Worm (Caenorhabditis elegans) whole organism, L1 larva: ENCODE measurements around the gene R01E6.2.

Experiments used
- C16A3.4 ChIP-seq: fragments of 150-350 bp; optimal IDR thresholded peaks from 2 replicates; lab custom pipeline; 2014; ENCODE audit warnings: missing biosample characterization, missing genetic modification characterization
- alr-1 ChIP-seq: fragments of 200-800 bp; sonication (Bioruptor generic); optimal IDR thresholded peaks from 2 replicates; lab custom pipeline; 2018; ENCODE audit warnings: borderline replicate concordance, mild to moderate bottlenecking, missing genetic modification characterization, missing compliant biosample characterization
- aly-2 ChIP-seq: fragments of 150-350 bp; optimal IDR thresholded peaks from 2 replicates; lab custom pipeline; 2014; ENCODE audit warnings: missing biosample characterization, missing genetic modification characterization
- ama-1 ChIP-seq: fragments of 150-350 bp; optimal IDR thresholded peaks from 2 replicates; lab custom pipeline; 2014
- blmp-1 ChIP-seq: fragments of 150-350 bp; optimal IDR thresholded peaks from 2 replicates; lab custom pipeline; 2014; ENCODE audit warnings: missing biosample characterization, missing genetic modification characterization
- ceh-63 ChIP-seq: fragments of 200-800 bp; sonication (Bioruptor generic); optimal IDR thresholded peaks from 2 replicates; lab custom pipeline; 2018; ENCODE audit warnings: mild to moderate bottlenecking, missing genetic modification characterization, missing compliant biosample characterization
- ceh-82 ChIP-seq, 3 experiments: fragments of 150-350 bp in 1 of 3; sonication (generic microtip) in 2 of 3; optimal IDR thresholded peaks; 2 replicates each; lab custom pipeline; 2014 to 2017; ENCODE audit warnings: missing biosample characterization in 3 of 3, missing genetic modification characterization in 3 of 3
- ceh-90 ChIP-seq: sonication (generic microtip); optimal IDR thresholded peaks from 2 replicates; lab custom pipeline; 2016; ENCODE audit warnings: missing genetic modification characterization, missing compliant biosample characterization
- dsc-1 ChIP-seq: sonication (generic microtip); optimal IDR thresholded peaks from 2 replicates; lab custom pipeline; 2016; ENCODE audit warnings: mild to moderate bottlenecking, missing genetic modification characterization, missing compliant biosample characterization
- efl-1 ChIP-seq, 4 experiments: fragments of 150-350 bp; optimal IDR thresholded peaks in 3 of 4; peaks in 1 of 4; 1 replicate in 1 of 4; 2 replicates in 3 of 4; lab custom pipeline; 2014; ENCODE audit warnings: missing biosample characterization in 2 of 4, missing genetic modification characterization in 2 of 4, missing genetic modification reagents in 2 of 4
- efl-3 ChIP-seq: fragments of 200-800 bp; sonication (Bioruptor generic); optimal IDR thresholded peaks from 2 replicates; lab custom pipeline; 2018; ENCODE audit warnings: mild to moderate bottlenecking, missing genetic modification characterization, missing compliant biosample characterization
- egl-13 ChIP-seq: sonication (generic microtip); optimal IDR thresholded peaks from 2 replicates; lab custom pipeline; 2016; ENCODE audit warnings: missing genotype, missing genetic modification reagents, missing genetic modification characterization, missing compliant biosample characterization
- egl-27 ChIP-seq, 2 experiments: fragments of 150-350 bp in 1 of 2; sonication (generic microtip); optimal IDR thresholded peaks; 3 replicates each; lab custom pipeline; 2017 to 2018; ENCODE audit warnings: missing biosample characterization in 2 of 2, missing genetic modification characterization in 2 of 2, missing genetic modification reagents in 2 of 2
- elt-3 ChIP-seq, 6 experiments: fragments of 150-350 bp in 1 of 6; sonication (generic microtip); optimal IDR thresholded peaks; 2 replicates each; lab custom pipeline; 2017 to 2018; ENCODE audit warnings: missing biosample characterization in 6 of 6, missing genetic modification characterization in 6 of 6, inconsistent platforms in 1 of 6
- ets-5 ChIP-seq: fragments of 200-800 bp; sonication (Bioruptor generic); IDR thresholded peaks from 2 replicates; pipeline ENCODE4 v1.3.6; 2022; ENCODE audit warnings: missing genetic modification characterization, missing compliant biosample characterization
- fkh-10 ChIP-seq: sonication (generic microtip); optimal IDR thresholded peaks from 2 replicates; lab custom pipeline; 2017; ENCODE audit warnings: missing biosample characterization, missing genetic modification reagents, missing genetic modification characterization
- fkh-4 ChIP-seq: sonication (generic microtip); optimal IDR thresholded peaks from 2 replicates; lab custom pipeline; 2016; ENCODE audit warnings: missing compliant biosample characterization, missing genetic modification characterization, borderline replicate concordance
- fkh-8 ChIP-seq: sonication (generic microtip); optimal IDR thresholded peaks from 2 replicates; lab custom pipeline; 2016; ENCODE audit warnings: mild to moderate bottlenecking, missing genetic modification characterization, missing compliant biosample characterization
- hpl-2 ChIP-seq: fragments of 150-350 bp; optimal IDR thresholded peaks from 2 replicates; lab custom pipeline; 2014; ENCODE audit warnings: missing biosample characterization, missing genetic modification reagents, missing genetic modification characterization
- irx-1 ChIP-seq: sonication (generic microtip); optimal IDR thresholded peaks from 2 replicates; lab custom pipeline; 2016; ENCODE audit warnings: missing genetic modification characterization, missing compliant biosample characterization
- isw-1 ChIP-seq: fragments of 200-800 bp; sonication (Bioruptor generic); IDR thresholded peaks from 2 replicates; pipeline ENCODE4 v1.3.6; 2022; ENCODE audit warnings: missing genetic modification characterization, missing compliant biosample characterization
- jun-1 ChIP-seq: fragments of 150-350 bp; optimal IDR thresholded peaks from 2 replicates; lab custom pipeline; 2014; ENCODE audit warnings: missing biosample characterization, missing genetic modification reagents, missing genetic modification characterization
- lin-14 ChIP-seq: fragments of 200-800 bp; sonication (Bioruptor generic); optimal IDR thresholded peaks from 2 replicates; lab custom pipeline; 2018; ENCODE audit warnings: mild to moderate bottlenecking, missing genetic modification characterization, moderate library complexity, missing compliant biosample characterization
- lin-15B ChIP-seq: fragments of 150-350 bp; sonication (generic microtip); optimal IDR thresholded peaks from 3 replicates; lab custom pipeline; 2014; ENCODE audit warnings: missing biosample characterization, missing genetic modification characterization
- lin-35 ChIP-seq, 2 experiments: fragments of 150-350 bp; optimal IDR thresholded peaks; 2 replicates each; lab custom pipeline; 2014; ENCODE audit warnings: missing biosample characterization in 2 of 2, missing genetic modification characterization in 2 of 2, missing genetic modification reagents in 2 of 2
- lsy-2 ChIP-seq, 2 experiments: fragments of 150-350 bp; optimal IDR thresholded peaks; 2 replicates each; lab custom pipeline; 2014; ENCODE audit warnings: missing biosample characterization in 2 of 2, missing genetic modification characterization in 2 of 2
- mep-1 ChIP-seq: fragments of 150-350 bp; optimal IDR thresholded peaks from 2 replicates; lab custom pipeline; 2014; ENCODE audit warnings: missing biosample characterization, missing genetic modification characterization
- nhr-11 ChIP-seq: fragments of 150-350 bp; optimal IDR thresholded peaks from 2 replicates; lab custom pipeline; 2014; ENCODE audit warnings: missing biosample characterization, missing genetic modification characterization
- nhr-19 ChIP-seq: fragments of 200-800 bp; sonication (Bioruptor generic); conservative IDR thresholded peaks from 2 replicates; pipeline ENCODE4 v1.3.6; 2022; ENCODE audit warnings: missing genetic modification characterization, missing compliant biosample characterization
- nhr-20 ChIP-seq: sonication (generic microtip); optimal IDR thresholded peaks from 2 replicates; lab custom pipeline; 2016; ENCODE audit warnings: mild to moderate bottlenecking, missing genetic modification characterization, missing compliant biosample characterization
- nhr-47 ChIP-seq: sonication (generic microtip); optimal IDR thresholded peaks from 2 replicates; lab custom pipeline; 2016; ENCODE audit warnings: mild to moderate bottlenecking, missing genetic modification characterization, moderate library complexity, missing compliant biosample characterization
- nhr-71 ChIP-seq: sonication (generic microtip); optimal IDR thresholded peaks from 2 replicates; lab custom pipeline; 2016; ENCODE audit warnings: mild to moderate bottlenecking, missing genetic modification characterization, moderate library complexity, missing compliant biosample characterization
- nhr-85 ChIP-seq: sonication (generic microtip); peaks from one replicate; lab custom pipeline; 2016; ENCODE audit warnings: missing genetic modification characterization, inconsistent platforms, missing compliant biosample characterization
- nhr-90 ChIP-seq: sonication (generic microtip); optimal IDR thresholded peaks from 2 replicates; lab custom pipeline; 2016; ENCODE audit warnings: mild to moderate bottlenecking, missing genetic modification characterization, missing compliant biosample characterization; ENCODE audit not compliant: poor library complexity
- pqm-1 ChIP-seq: sonication (generic microtip); optimal IDR thresholded peaks from 3 replicates; lab custom pipeline; 2017; ENCODE audit warnings: missing biosample characterization, missing genetic modification characterization
- rnt-1 ChIP-seq: sonication (generic microtip); optimal IDR thresholded peaks from 2 replicates; lab custom pipeline; 2016; ENCODE audit warnings: mild to moderate bottlenecking, missing genetic modification characterization, moderate library complexity, missing compliant biosample characterization
- snu-23 ChIP-seq: sonication (generic microtip); optimal IDR thresholded peaks from 2 replicates; lab custom pipeline; 2016; ENCODE audit warnings: missing genetic modification characterization, missing compliant biosample characterization
- sptf-1 ChIP-seq: fragments of 150-350 bp; optimal IDR thresholded peaks from 2 replicates; lab custom pipeline; 2014; ENCODE audit warnings: missing biosample characterization, missing genetic modification characterization
- sup-37 ChIP-seq: fragments of 200-800 bp; sonication (Bioruptor generic); optimal IDR thresholded peaks from 2 replicates; lab custom pipeline; 2018; ENCODE audit warnings: mild to moderate bottlenecking, missing genetic modification characterization, missing compliant biosample characterization
- swsn-7 ChIP-seq: sonication (generic microtip); optimal IDR thresholded peaks from 2 replicates; lab custom pipeline; 2016; ENCODE audit warnings: missing genetic modification characterization, missing compliant biosample characterization
- tbx-2 ChIP-seq: sonication (generic microtip); optimal IDR thresholded peaks from 2 replicates; lab custom pipeline; 2016; ENCODE audit warnings: missing genetic modification characterization, missing compliant biosample characterization
- unc-62 ChIP-seq: fragments of 150-350 bp; optimal IDR thresholded peaks from 2 replicates; lab custom pipeline; 2014; ENCODE audit warnings: missing biosample characterization, missing genetic modification reagents, missing genetic modification characterization
- unc-86 ChIP-seq: sonication (generic microtip); optimal IDR thresholded peaks from 2 replicates; lab custom pipeline; 2016; ENCODE audit warnings: missing genetic modification characterization, missing compliant biosample characterization
- ztf-11 ChIP-seq, 2 experiments: sonication (generic microtip); optimal IDR thresholded peaks; 2 replicates each; lab custom pipeline; 2016 to 2017; ENCODE audit warnings: missing genetic modification characterization in 2 of 2, missing biosample characterization in 1 of 2, missing compliant biosample characterization in 1 of 2
- ztf-4 ChIP-seq: fragments of 150-350 bp; optimal IDR thresholded peaks from 2 replicates; lab custom pipeline; 2014; ENCODE audit warnings: missing biosample characterization, missing genetic modification characterization

The R01E6.2 gene

DNA sequence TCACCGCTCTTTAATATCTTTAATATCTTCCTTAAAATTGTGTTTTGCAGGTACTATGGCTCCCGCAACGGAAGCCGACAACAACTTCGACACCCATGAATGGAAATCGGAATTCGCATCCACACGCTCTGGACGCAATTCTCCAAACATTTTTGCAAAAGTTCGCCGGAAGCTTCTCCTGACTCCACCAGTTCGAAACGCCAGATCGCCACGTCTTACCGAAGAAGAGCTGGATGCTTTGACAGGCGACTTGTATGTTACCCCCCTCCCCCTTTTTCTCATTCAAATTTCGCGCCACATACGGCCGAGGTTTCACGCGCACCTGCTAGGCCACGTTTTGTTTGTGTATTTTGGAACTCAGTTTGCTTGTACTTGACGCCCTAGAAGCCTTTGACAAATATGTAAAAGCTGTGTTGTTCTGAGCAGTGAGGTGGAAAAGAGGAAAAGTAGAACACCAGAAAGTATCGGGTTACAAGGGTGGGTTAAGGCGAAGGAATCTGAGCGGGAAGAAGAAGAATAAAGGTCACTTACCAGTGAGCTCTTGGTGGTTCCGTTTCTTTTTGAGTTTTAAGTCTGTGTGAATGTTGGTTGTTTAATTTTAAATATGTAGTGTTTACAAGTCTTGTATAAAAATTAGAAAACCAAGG is 18.5 kb upstream of the R01E6.2 start, which contains the start of gene unc-84 (continued):
- TF ChIP-seq C16A3.4 (tag; lab: Kevin White, UChicago) = no peak
- no peak for TF ChIP-seq snu-23
- no peak for TF ChIP-seq egl-27 (tag; optimal IDR thresholded peaks at IDR 0.05; lab: Kevin White, UChicago)

DNA sequence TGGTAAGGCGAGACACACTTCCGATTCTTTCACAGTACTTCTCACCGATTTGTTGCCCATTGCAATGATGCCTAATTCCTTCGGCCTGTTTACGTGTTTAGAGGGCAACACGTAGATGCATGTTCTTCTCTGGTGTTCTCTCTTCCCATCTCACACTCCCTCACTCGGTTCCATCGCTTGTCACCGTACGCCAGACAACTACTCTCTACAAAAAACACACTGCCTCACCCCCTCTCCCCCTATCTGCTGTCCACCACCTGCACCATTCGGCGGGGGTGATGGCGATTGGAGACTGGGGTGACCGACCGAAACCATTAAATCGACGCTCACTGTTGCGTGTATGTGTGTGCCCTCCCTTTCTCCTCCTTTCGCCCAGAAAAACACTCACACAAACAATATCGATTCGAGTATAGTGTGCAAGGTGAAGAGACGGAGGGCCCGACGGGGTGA is 17.6 kb upstream of the R01E6.2 start:
- TF ChIP-seq unc-62 (GFP tag; lab: Kevin White, UChicago) (no peak), irx-1 (tag; lab: Kevin White, UChicago) (peak; percentile 19), alr-1 (tag; lab: Kevin White, UChicago) (no peak), egl-13 (tag; lab: Kevin White, UChicago) (no peak), ama-1 (lab: Kevin White, UChicago) (no peak), snu-23 (peak; percentile 52), nhr-85 (tag; lab: Kevin White, UChicago) (peak; percentile 84), ceh-82 (tag; optimal IDR thresholded peaks at IDR 0.05; lab: Kevin White, UChicago) (peak in 1 of 3 experiments; percentile 30), nhr-20 (tag; lab: Kevin White, UChicago) (peak; percentile 58), aly-2 (tag; lab: Kevin White, UChicago) (no peak), rnt-1 (tag; lab: Kevin White, UChicago) (peak; percentile 42), dsc-1 (tag; lab: Kevin White, UChicago) (peak; percentile 37), sup-37 (GFP tag; lab: Kevin White, UChicago) (no peak), lin-15B (tag; lab: Kevin White, UChicago) (no peak), ztf-4 (tag; lab: Kevin White, UChicago) (no peak), ets-5 (GFP tag; lab: Robert Waterston, UW) (no peak), fkh-10 (no peak), blmp-1 (tag; lab: Kevin White, UChicago) (peak; percentile 32), sptf-1 (no peak), nhr-71 (tag; lab: Kevin White, UChicago) (peak; percentile 43), mep-1 (tag; lab: Kevin White, UChicago) (peak; percentile 21), nhr-11 (tag; lab: Kevin White, UChicago) (no peak), egl-27 (tag; optimal IDR thresholded peaks at IDR 0.05; lab: Kevin White, UChicago) (no peak), elt-3 (tag; optimal IDR thresholded peaks at IDR 0.05; lab: Kevin White, UChicago) (peak in 1 of 6 experiments; percentile 2), nhr-90 (tag; lab: Kevin White, UChicago) (peak; percentile 46), nhr-19 (GFP tag; lab: Robert Waterston, UW) (peak; percentile 9; the same call in 1 of the 2 replicates), fkh-4 (tag; lab: Kevin White, UChicago) (no peak), nhr-47 (tag; lab: Kevin White, UChicago) (peak; percentile 42), lin-14 (GFP tag; lab: Kevin White, UChicago) (peak; percentile 85), fkh-8 (tag; lab: Kevin White, UChicago) (no peak), efl-1 (optimal IDR thresholded peaks at IDR 0.05; lab: Kevin White, UChicago) (peak in 1 of 2 experiments; percentile 6), efl-1 (GFP tag; optimal IDR thresholded peaks at IDR 0.05 in 1 of 2; lab: Kevin White, UChicago) (peak in 1 of 2 experiments; percentile 40), efl-3 (no peak), pqm-1 (no peak), lsy-2 (tag; optimal IDR thresholded peaks at IDR 0.05; lab: Kevin White, UChicago) (peak in 1 of 2 experiments; percentile 16), ceh-90 (tag; lab: Kevin White, UChicago) (no peak), swsn-7 (peak; percentile 44), ceh-63 (GFP tag; lab: Kevin White, UChicago) (no peak), ztf-11 (tag; optimal IDR thresholded peaks at IDR 0.05; lab: Kevin White, UChicago) (peak in 1 of 2 experiments; percentile 70), jun-1 (no peak), C16A3.4 (tag; lab: Kevin White, UChicago) (no peak), unc-86 (no peak), isw-1 (GFP tag; lab: Robert Waterston, UW) (no peak), lin-35 (GFP tag; optimal IDR thresholded peaks at IDR 0.05; lab: Kevin White, UChicago) (peak; percentile 4 to 31), hpl-2 (no peak), tbx-2 (tag; lab: Kevin White, UChicago) (peak; percentile 49)
